Fruit fly (Drosophila melanogaster) whole organism, prepupa: Measurements from ENCODE around the gene CG13771.

ENCODE experiments used
- Blimp-1 ChIP-seq: fragments of 200-800 bp; sonication (Bioruptor generic); optimal IDR thresholded peaks from 3 replicates; lab custom pipeline; 2017; ENCODE audit warnings: missing biosample characterization, missing genetic modification characterization, mild to moderate bottlenecking, moderate library complexity, missing genetic modification reagents
- CG11762 ChIP-seq: fragments of 200-800 bp; sonication (Bioruptor generic); optimal IDR thresholded peaks from 3 replicates; lab custom pipeline; 2016; ENCODE audit warnings: missing biosample characterization, missing genetic modification characterization; ENCODE audit not compliant: insufficient read depth
- CG11902 ChIP-seq: fragments of 200-800 bp; sonication (Bioruptor generic); optimal IDR thresholded peaks from 3 replicates; lab custom pipeline; 2016; ENCODE audit warnings: missing biosample characterization, missing genetic modification characterization
- CG15336 ChIP-seq: fragments of 200-800 bp; sonication (Bioruptor generic); IDR thresholded peaks from 2 replicates; pipeline ENCODE4 v1.3.6; 2022; ENCODE audit warnings: missing biosample characterization, missing genetic modification characterization
- CG1621 ChIP-seq: fragments of 200-800 bp; sonication (Bioruptor generic); optimal IDR thresholded peaks from 3 replicates; lab custom pipeline; 2018; ENCODE audit warnings: missing biosample characterization, mild to moderate bottlenecking, missing genetic modification characterization
- CG3032 ChIP-seq: fragments of 200-800 bp; optimal IDR thresholded peaks from 2 replicates; lab custom pipeline; 2019; ENCODE audit warnings: missing biosample characterization, mild to moderate bottlenecking, missing genetic modification characterization, moderate library complexity
- CG31627 ChIP-seq: fragments of 200-800 bp; sonication (Bioruptor generic); optimal IDR thresholded peaks from 3 replicates; lab custom pipeline; 2016; ENCODE audit warnings: missing biosample characterization, missing genetic modification characterization
- CG32006 ChIP-seq: fragments of 200-800 bp; sonication (Bioruptor generic); optimal IDR thresholded peaks from 3 replicates; lab custom pipeline; 2017; ENCODE audit warnings: missing biosample characterization, mild to moderate bottlenecking, missing genetic modification characterization
- CG34406 ChIP-seq: fragments of 200-800 bp; sonication (Bioruptor generic); optimal IDR thresholded peaks from 3 replicates; lab custom pipeline; 2016; ENCODE audit warnings: missing biosample characterization, missing genetic modification characterization
- CG6163 ChIP-seq: fragments of 200-800 bp; sonication (Bioruptor generic); IDR thresholded peaks from 3 replicates; pipeline ENCODE4 v1.3.6; 2022; ENCODE audit warnings: missing biosample characterization, missing genetic modification characterization
- CG6808 ChIP-seq: fragments of 200-800 bp; sonication (Bioruptor generic); optimal IDR thresholded peaks from 3 replicates; lab custom pipeline; 2017; ENCODE audit warnings: missing biosample characterization, missing genetic modification characterization, mild to moderate bottlenecking, moderate library complexity, missing genetic modification reagents
- CG6854 ChIP-seq: fragments of 200-800 bp; sonication (Bioruptor generic); optimal IDR thresholded peaks from 2 replicates; lab custom pipeline; 2017; ENCODE audit warnings: missing biosample characterization, mild to moderate bottlenecking, missing genetic modification characterization
- CG8119 ChIP-seq: fragments of 200-800 bp; sonication (Bioruptor generic); IDR thresholded peaks from 3 replicates; pipeline ENCODE4 v1.3.6; 2022; ENCODE audit warnings: missing biosample characterization, missing genetic modification characterization
- CG8319 ChIP-seq: fragments of 200-800 bp; sonication (Bioruptor generic); optimal IDR thresholded peaks from 3 replicates; lab custom pipeline; 2016; ENCODE audit warnings: missing biosample characterization, missing genetic modification characterization
- CG8632 ChIP-seq: fragments of 200-800 bp; sonication (Bioruptor generic); optimal IDR thresholded peaks from 3 replicates; lab custom pipeline; 2016; ENCODE audit warnings: missing biosample characterization, missing genetic modification characterization
- CG9139 ChIP-seq: fragments of 200-800 bp; sonication (Bioruptor generic); optimal IDR thresholded peaks from 3 replicates; lab custom pipeline; 2017; ENCODE audit warnings: missing biosample characterization, mild to moderate bottlenecking, missing genetic modification characterization
- Eip75B ChIP-seq: fragments of 200-800 bp; sonication (Bioruptor generic); optimal IDR thresholded peaks from 3 replicates; lab custom pipeline; 2016; ENCODE audit warnings: missing biosample characterization, missing genetic modification characterization
- Eip78C ChIP-seq: fragments of 200-800 bp; sonication (Bioruptor generic); peaks from one replicate; lab custom pipeline; 2016; ENCODE audit warnings: missing biosample characterization, missing genetic modification characterization
- Eip93F ChIP-seq: fragments of 200-800 bp; sonication (Bioruptor generic); optimal IDR thresholded peaks from 2 replicates; lab custom pipeline; 2016; ENCODE audit warnings: missing biosample characterization, mild to moderate bottlenecking, missing genetic modification characterization
- Ets21C ChIP-seq: fragments of 200-800 bp; sonication (Bioruptor generic); optimal IDR thresholded peaks from 3 replicates; lab custom pipeline; 2016; ENCODE audit warnings: missing biosample characterization, missing genetic modification characterization
- Ets96B ChIP-seq: fragments of 200-800 bp; optimal IDR thresholded peaks from 2 replicates; lab custom pipeline; 2019; ENCODE audit warnings: missing biosample characterization, mild to moderate bottlenecking, missing genetic modification characterization, moderate library complexity
- Hr38 ChIP-seq: sonication (Bioruptor generic); optimal IDR thresholded peaks from 2 replicates; lab custom pipeline; 2016; ENCODE audit warnings: missing biosample characterization, missing genetic modification characterization
- Hr39 ChIP-seq: fragments of 200-800 bp; sonication (Bioruptor generic); optimal IDR thresholded peaks from 2 replicates; lab custom pipeline; 2016; ENCODE audit warnings: missing biosample characterization, missing genetic modification characterization
- OdsH ChIP-seq: fragments of 200-800 bp; sonication (Bioruptor generic); optimal IDR thresholded peaks from 3 replicates; lab custom pipeline; 2016; ENCODE audit warnings: missing biosample characterization, missing genetic modification characterization
- Sox102F ChIP-seq: fragments of 200-800 bp; sonication (Bioruptor generic); optimal IDR thresholded peaks from 2 replicates; lab custom pipeline; 2016; ENCODE audit warnings: missing biosample characterization, mild to moderate bottlenecking, missing genetic modification characterization
- Sox14 ChIP-seq: fragments of 200-800 bp; sonication (Bioruptor generic); optimal IDR thresholded peaks from 3 replicates; lab custom pipeline; 2016; ENCODE audit warnings: missing biosample characterization, missing genetic modification characterization
- Sox15 ChIP-seq: fragments of 200-800 bp; sonication (Bioruptor generic); optimal IDR thresholded peaks from 3 replicates; lab custom pipeline; 2016; ENCODE audit warnings: missing biosample characterization, missing genetic modification characterization
- achi ChIP-seq: fragments of 200-800 bp; sonication (Bioruptor generic); optimal IDR thresholded peaks from 3 replicates; lab custom pipeline; 2016; ENCODE audit warnings: missing biosample characterization, missing genetic modification characterization
- acj6 ChIP-seq: fragments of 200-800 bp; sonication (Bioruptor generic); optimal IDR thresholded peaks from 3 replicates; lab custom pipeline; 2016; ENCODE audit warnings: missing biosample characterization, missing genetic modification characterization
- dac ChIP-seq: fragments of 200-800 bp; sonication (Bioruptor generic); optimal IDR thresholded peaks from 2 replicates; lab custom pipeline; 2017; ENCODE audit warnings: missing biosample characterization, mild to moderate bottlenecking, missing genetic modification characterization
- eg ChIP-seq: fragments of 200-800 bp; sonication (Bioruptor generic); IDR thresholded peaks from 3 replicates; pipeline ENCODE4 v1.3.6; 2022; ENCODE audit warnings: missing biosample characterization, missing genetic modification characterization
- esn ChIP-seq: fragments of 200-800 bp; sonication (Bioruptor generic); optimal IDR thresholded peaks from 2 replicates; lab custom pipeline; 2016; ENCODE audit warnings: missing biosample characterization, mild to moderate bottlenecking, missing genetic modification characterization, moderate library complexity
- fd59A ChIP-seq: fragments of 200-800 bp; sonication (Bioruptor generic); optimal IDR thresholded peaks from 2 replicates; lab custom pipeline; 2017; ENCODE audit warnings: missing biosample characterization, mild to moderate bottlenecking, missing genetic modification characterization, missing genetic modification reagents
- fd85E ChIP-seq: fragments of 200-800 bp; sonication (Bioruptor generic); optimal IDR thresholded peaks from 3 replicates; lab custom pipeline; 2016; ENCODE audit warnings: missing biosample characterization, missing genetic modification characterization
- fkh ChIP-seq: fragments of 200-800 bp; sonication (Bioruptor generic); optimal IDR thresholded peaks from 3 replicates; lab custom pipeline; 2017; ENCODE audit warnings: missing biosample characterization, mild to moderate bottlenecking, missing genetic modification characterization, moderate library complexity
- lz ChIP-seq: fragments of 200-800 bp; sonication (Bioruptor generic); optimal IDR thresholded peaks from 3 replicates; lab custom pipeline; 2016; ENCODE audit warnings: missing biosample characterization, missing genetic modification characterization
- net ChIP-seq: fragments of 200-800 bp; sonication (Bioruptor generic); optimal IDR thresholded peaks from 3 replicates; lab custom pipeline; 2016; ENCODE audit warnings: missing biosample characterization, missing genetic modification characterization
- pdm3 ChIP-seq: fragments of 200-800 bp; sonication (Bioruptor generic); optimal IDR thresholded peaks from 3 replicates; lab custom pipeline; 2016; ENCODE audit warnings: missing biosample characterization, missing genetic modification characterization
- salr ChIP-seq, 2 experiments: fragments of 200-800 bp; sonication (Bioruptor generic); optimal IDR thresholded peaks; 3 replicates each; lab custom pipeline; 2016 to 2018; ENCODE audit warnings: missing biosample characterization in 2 of 2, missing genetic modification characterization in 2 of 2, mild to moderate bottlenecking in 1 of 2
- spab ChIP-seq: fragments of 200-800 bp; sonication (Bioruptor generic); optimal IDR thresholded peaks from 2 replicates; lab custom pipeline; 2017; ENCODE audit warnings: missing biosample characterization, mild to moderate bottlenecking, missing genetic modification characterization, missing genetic modification reagents
- svp ChIP-seq: fragments of 200-800 bp; sonication (Bioruptor generic); peaks from one replicate; lab custom pipeline; 2016; ENCODE audit warnings: missing biosample characterization, missing genetic modification characterization
- topi ChIP-seq: fragments of 200-800 bp; sonication (Bioruptor generic); optimal IDR thresholded peaks from 3 replicates; lab custom pipeline; 2016; ENCODE audit warnings: missing biosample characterization, missing genetic modification characterization
- vri ChIP-seq: fragments of 200-800 bp; sonication (Bioruptor generic); optimal IDR thresholded peaks from 3 replicates; lab custom pipeline; 2016; ENCODE audit warnings: missing biosample characterization, mild to moderate bottlenecking, missing genetic modification characterization

The CG13771 gene

dm6 chr2L:6621600-6621999, 41.8 kb downstream of the CG13771 start, which contains the start of gene DIP-iota:
DIP-iota (minus strand) TSS chr2L:6621700.
- TF ChIP-seq CG11762 (GFP tag; lab: Kevin White, UChicago) (no peak), spab (GFP tag; lab: Kevin White, UChicago) (no peak), CG11902 (GFP tag; lab: Kevin White, UChicago) (no peak), Hr39 (GFP tag; lab: Kevin White, UChicago) (no peak), CG9139 (GFP tag; lab: Kevin White, UChicago) (no peak)

dm6 chr2L:6614229-6614935, 49.0 kb downstream of the CG13771 start:
- peak; percentile 36 for TF ChIP-seq svp (GFP tag; lab: Kevin White, UChicago)
- no peak for TF ChIP-seq fkh (GFP tag; lab: Kevin White, UChicago)
- TF ChIP-seq CG6808 (GFP tag; lab: Kevin White, UChicago): no peak
- TF ChIP-seq esn: no peak
- no peak for TF ChIP-seq Sox102F (GFP tag; lab: Kevin White, UChicago)
- no peak for TF ChIP-seq CG15336 (GFP tag; lab: Robert Waterston, UW)

dm6 chr2L:6613156-6613555, 50.3 kb downstream of the CG13771 start:
- TF ChIP-seq fd59A (no peak), topi (GFP tag; lab: Kevin White, UChicago) (no peak), Ets21C (no peak), pdm3 (GFP tag; lab: Kevin White, UChicago) (no peak), CG8632 (GFP tag; lab: Kevin White, UChicago) (no peak), Hr38 (GFP tag; lab: Kevin White, UChicago) (no peak), CG15336 (GFP tag; lab: Robert Waterston, UW) (no peak), dac (no peak)

dm6 chr2L:6612477-6613004, 50.9 kb downstream of the CG13771 start:
- TF ChIP-seq fd85E (GFP tag; lab: Kevin White, UChicago) (peak; percentile 99), CG11762 (GFP tag; lab: Kevin White, UChicago) (peak; percentile 100), Eip75B (peak; percentile 100), Hr38 (GFP tag; lab: Kevin White, UChicago) (peak; percentile 98), Sox15 (GFP tag; lab: Kevin White, UChicago) (peak; percentile 100), CG31627 (GFP tag; lab: Kevin White, UChicago) (peak; percentile 100), lz (peak; percentile 100), CG6854 (GFP tag; lab: Kevin White, UChicago) (peak; percentile 100), fd59A (peak; percentile 100), CG8119 (GFP tag; lab: Robert Waterston, UW) (peak; percentile 100), CG32006 (GFP tag; lab: Kevin White, UChicago) (peak; percentile 100), vri (GFP tag; lab: Kevin White, UChicago) (peak; percentile 100), Ets96B (tag; lab: Kevin White, UChicago) (peak; percentile 100), Sox14 (GFP tag; lab: Kevin White, UChicago) (peak; percentile 100), esn (peak; percentile 100), CG6808 (GFP tag; lab: Kevin White, UChicago) (peak; percentile 99), net (GFP tag; lab: Kevin White, UChicago) (peak; percentile 100), CG34406 (peak; percentile 100), topi (GFP tag; lab: Kevin White, UChicago) (peak; percentile 100), Blimp-1 (GFP tag; lab: Kevin White, UChicago) (peak; percentile 99), CG8319 (peak; percentile 100), salr (GFP tag; optimal IDR thresholded peaks at IDR 0.05; lab: Kevin White, UChicago) (peak; percentile 100), Eip78C (GFP tag; lab: Kevin White, UChicago) (peak; percentile 100), Eip93F (peak; percentile 100), svp (GFP tag; lab: Kevin White, UChicago) (peak; percentile 100), CG3032 (tag; lab: Kevin White, UChicago) (peak; percentile 100), acj6 (GFP tag; lab: Kevin White, UChicago) (peak; percentile 100), eg (GFP tag; lab: Robert Waterston, UW) (peak; percentile 100), CG15336 (GFP tag; lab: Robert Waterston, UW) (peak; percentile 100), CG1621 (tag; lab: Kevin White, UChicago) (peak; percentile 100), CG6163 (GFP tag; lab: Robert Waterston, UW) (peak; percentile 100), pdm3 (GFP tag; lab: Kevin White, UChicago) (peak; percentile 100), achi (GFP tag; lab: Kevin White, UChicago) (peak; percentile 100), OdsH (peak; percentile 100)
